Worm (Caenorhabditis elegans) whole organism, L4 larva: Measurements from ENCODE around the gene unc-2.

Source experiments
- daf-19 ChIP-seq: fragments of 200-800 bp; sonication (Bioruptor generic); conservative IDR thresholded peaks from 2 replicates; pipeline ENCODE4 v1.3.6; 2022; ENCODE audit warnings: missing genetic modification characterization, missing compliant biosample characterization
- fkh-10 ChIP-seq: fragments of 150-350 bp; optimal IDR thresholded peaks from 2 replicates; lab custom pipeline; 2014; ENCODE audit warnings: missing biosample characterization, missing genetic modification reagents, missing genetic modification characterization
- jun-1 ChIP-seq: fragments of 150-350 bp; optimal IDR thresholded peaks from 2 replicates; lab custom pipeline; 2014; ENCODE audit warnings: missing biosample characterization, missing genetic modification reagents, missing genetic modification characterization
- lin-39 ChIP-seq: fragments of 150-350 bp; optimal IDR thresholded peaks from 2 replicates; lab custom pipeline; 2014; ENCODE audit warnings: missing biosample characterization, missing genetic modification reagents, missing genetic modification characterization
- lir-3 ChIP-seq: sonication (generic microtip); optimal IDR thresholded peaks from 2 replicates; lab custom pipeline; 2016; ENCODE audit warnings: mild to moderate bottlenecking, missing genetic modification characterization, missing compliant biosample characterization
- madf-9 ChIP-seq: fragments of 200-800 bp; sonication (Bioruptor generic); conservative IDR thresholded peaks from 2 replicates; pipeline ENCODE4 v1.3.6; 2022; ENCODE audit warnings: missing genetic modification reagents, missing genetic modification characterization, missing compliant biosample characterization
- mdt-29 ChIP-seq: fragments of 200-800 bp; sonication (Bioruptor generic); IDR thresholded peaks from 2 replicates; pipeline ENCODE4 v1.3.6; 2022; ENCODE audit warnings: missing genetic modification reagents, missing genetic modification characterization, missing compliant biosample characterization
- mep-1 ChIP-seq: fragments of 150-350 bp; sonication (generic microtip); optimal IDR thresholded peaks from 3 replicates; lab custom pipeline; 2014; ENCODE audit warnings: missing biosample characterization, missing genetic modification characterization
- pha-4 ChIP-seq, 2 experiments: fragments of 150-350 bp in 1 of 2; fragments of 200-800 bp in 1 of 2; sonication (Bioruptor generic) in 1 of 2; IDR thresholded peaks in 1 of 2; optimal IDR thresholded peaks in 1 of 2; 2 replicates each; pipeline versions ENCODE4 v1.3.6 to Lab custom; 2014 to 2022; ENCODE audit warnings: missing genetic modification characterization in 2 of 2, missing genetic modification reagents in 2 of 2, missing biosample characterization in 1 of 2, missing compliant biosample characterization in 1 of 2
- skn-1 ChIP-seq: fragments of 150-350 bp; optimal IDR thresholded peaks from 2 replicates; lab custom pipeline; 2014; ENCODE audit warnings: missing biosample characterization, missing genetic modification characterization
- unc-62 ChIP-seq, 3 experiments: fragments of 150-350 bp in 1 of 3; sonication (generic microtip); optimal IDR thresholded peaks in 2 of 3; peaks in 1 of 3; 1 replicate in 1 of 3; 2 replicates in 2 of 3; lab custom pipeline; 2014 to 2017; ENCODE audit warnings: missing biosample characterization in 3 of 3, missing genetic modification characterization in 3 of 3, missing genetic modification reagents in 3 of 3, missing genotype in 1 of 3
- zip-2 ChIP-seq: fragments of 150-350 bp; optimal IDR thresholded peaks from 2 replicates; lab custom pipeline; 2014; ENCODE audit warnings: missing biosample characterization, missing genetic modification characterization
- ztf-11 ChIP-seq: fragments of 150-350 bp; optimal IDR thresholded peaks from 2 replicates; lab custom pipeline; 2014; ENCODE audit warnings: missing biosample characterization, missing genetic modification characterization

DNA sequence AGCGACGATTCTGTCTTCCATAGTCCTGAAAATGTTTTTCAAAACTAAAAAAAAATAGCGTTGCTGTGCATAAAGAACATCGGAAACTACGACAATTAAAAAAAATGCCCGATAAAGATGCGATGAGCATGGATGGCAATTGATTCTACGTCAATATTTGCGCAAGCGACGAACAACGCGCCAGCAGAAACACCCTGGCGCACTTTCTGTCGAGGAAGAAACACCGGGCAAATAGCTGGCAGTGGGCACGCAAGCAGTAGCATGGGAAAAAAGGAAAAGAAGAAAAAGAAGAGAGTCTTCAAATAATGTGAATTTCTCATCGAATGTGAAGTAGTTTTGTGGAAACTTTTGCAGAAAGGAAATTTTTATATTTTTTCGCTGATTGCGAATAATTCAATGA, 46.3 kb upstream of the unc-2 start, which contains the start of gene C14A11.9:
- no peak for TF ChIP-seq lin-39
- peak; percentile 85 for TF ChIP-seq pha-4 (GFP tag; IDR thresholded peaks at IDR 0.05; lab: Robert Waterston, UW)
- no peak for TF ChIP-seq pha-4 (tag; optimal IDR thresholded peaks at IDR 0.05; lab: Kevin White, UChicago)
- TF ChIP-seq fkh-10, result peak; percentile 75
- TF ChIP-seq daf-19 (GFP tag; lab: Robert Waterston, UW), result no peak
- TF ChIP-seq skn-1 (tag; lab: Kevin White, UChicago), result no peak
- TF ChIP-seq lir-3, result no peak
- TF ChIP-seq mep-1, result peak; percentile 96
- TF ChIP-seq jun-1 (tag; lab: Kevin White, UChicago), result peak; percentile 79
- TF ChIP-seq unc-62 (GFP tag; optimal IDR thresholded peaks at IDR 0.05 in 1 of 2; lab: Kevin White, UChicago), result peak in 1 of 2 experiments; percentile 90
- no peak for TF ChIP-seq unc-62 (tag; optimal IDR thresholded peaks at IDR 0.05; lab: Kevin White, UChicago)
- TF ChIP-seq mdt-29 (GFP tag; lab: Robert Waterston, UW), result no peak
- peak; percentile 35 for TF ChIP-seq zip-2 (tag; lab: Kevin White, UChicago)
- TF ChIP-seq ztf-11 (tag; lab: Kevin White, UChicago), result no peak
- TF ChIP-seq madf-9 (GFP tag; lab: Robert Waterston, UW), result peak; percentile 51; the same call in 1 of the 2 replicates
